Worm (Caenorhabditis elegans) whole organism, L4 larva: ENCODE data around the gene str-231.

ENCODE experiments used
- R02D3.7 ChIP-seq: fragments of 150-350 bp; sonication (generic microtip); optimal IDR thresholded peaks from 3 replicates; lab custom pipeline; 2014; ENCODE audit warnings: missing biosample characterization, missing genetic modification characterization
- Y48G9A.11 ChIP-seq: fragments of 200-800 bp; sonication (Bioruptor generic); IDR thresholded peaks from 2 replicates; pipeline ENCODE4 v1.3.6; 2022; ENCODE audit warnings: missing genetic modification reagents, missing genetic modification characterization, missing compliant biosample characterization
- Y5F2A.4 ChIP-seq: fragments of 200-800 bp; sonication (Bioruptor generic); optimal IDR thresholded peaks from 2 replicates; lab custom pipeline; 2018; ENCODE audit warnings: mild to moderate bottlenecking, missing genetic modification characterization, missing compliant biosample characterization
- ZK546.5 ChIP-seq, 2 experiments: sonication (generic microtip); optimal IDR thresholded peaks; 2 replicates each; lab custom pipeline; 2017; ENCODE audit warnings: missing biosample characterization in 2 of 2, missing genetic modification characterization in 2 of 2
- aly-2 ChIP-seq: sonication (generic microtip); optimal IDR thresholded peaks from 2 replicates; lab custom pipeline; 2018; ENCODE audit warnings: missing biosample characterization, missing genetic modification characterization
- ceh-20 ChIP-seq: fragments of 200-800 bp; sonication (Bioruptor generic); IDR thresholded peaks from 2 replicates; pipeline ENCODE4 v1.3.6; 2022; ENCODE audit warnings: missing genetic modification reagents, missing genetic modification characterization, missing compliant biosample characterization
- ceh-28 ChIP-seq: fragments of 150-350 bp; optimal IDR thresholded peaks from 2 replicates; lab custom pipeline; 2014; ENCODE audit warnings: missing biosample characterization, missing genetic modification reagents, missing genetic modification characterization
- ceh-32 ChIP-seq: sonication (generic microtip); optimal IDR thresholded peaks from 2 replicates; lab custom pipeline; 2016; ENCODE audit warnings: mild to moderate bottlenecking, missing genetic modification characterization, missing compliant biosample characterization; ENCODE audit not compliant: poor library complexity
- ceh-62 ChIP-seq: sonication (generic microtip); optimal IDR thresholded peaks from 2 replicates; lab custom pipeline; 2017; ENCODE audit warnings: missing biosample characterization, missing genetic modification characterization
- daf-16 ChIP-seq, 3 experiments: sonication (generic microtip); optimal IDR thresholded peaks; 2 replicates each; lab custom pipeline; 2016 to 2017; ENCODE audit warnings: missing genetic modification characterization in 3 of 3, missing genetic modification reagents in 3 of 3, mild to moderate bottlenecking in 2 of 3, missing compliant biosample characterization in 2 of 3, missing biosample characterization in 1 of 3, moderate library complexity in 1 of 3
- dmd-9 ChIP-seq: fragments of 200-800 bp; sonication (Bioruptor generic); IDR thresholded peaks from 2 replicates; pipeline ENCODE4 v1.3.6; 2022; ENCODE audit warnings: missing genetic modification reagents, missing genetic modification characterization, missing compliant biosample characterization
- dpl-1 ChIP-seq: fragments of 150-350 bp; optimal IDR thresholded peaks from 2 replicates; lab custom pipeline; 2014; ENCODE audit warnings: missing biosample characterization, missing genetic modification reagents, missing genetic modification characterization
- dve-1 ChIP-seq: sonication (generic microtip); optimal IDR thresholded peaks from 2 replicates; lab custom pipeline; 2017; ENCODE audit warnings: antibody characterized with exemption, mild to moderate bottlenecking, missing genetic modification characterization, missing compliant biosample characterization; ENCODE audit not compliant: insufficient read depth
- egl-27 ChIP-seq: sonication (generic microtip); optimal IDR thresholded peaks from 3 replicates; lab custom pipeline; 2017; ENCODE audit warnings: missing biosample characterization, missing genetic modification reagents, missing genetic modification characterization
- egl-43 ChIP-seq: fragments of 200-800 bp; sonication (Bioruptor generic); IDR thresholded peaks from 2 replicates; pipeline ENCODE4 v1.3.6; 2022; ENCODE audit warnings: missing genetic modification reagents, missing genetic modification characterization, missing compliant biosample characterization
- fkh-10 ChIP-seq: fragments of 150-350 bp; optimal IDR thresholded peaks from 2 replicates; lab custom pipeline; 2014; ENCODE audit warnings: missing biosample characterization, missing genetic modification reagents, missing genetic modification characterization
- fos-1 ChIP-seq: fragments of 150-350 bp; optimal IDR thresholded peaks from 2 replicates; lab custom pipeline; 2014; ENCODE audit warnings: missing biosample characterization, missing genetic modification characterization
- hif-1 ChIP-seq, 2 experiments: sonication (generic microtip); optimal IDR thresholded peaks; 2 replicates each; lab custom pipeline; 2016 to 2017; ENCODE audit warnings: missing compliant biosample characterization in 2 of 2, missing genetic modification characterization in 2 of 2, missing genetic modification reagents in 2 of 2, missing genotype in 2 of 2, mild to moderate bottlenecking in 1 of 2
- jun-1 ChIP-seq: fragments of 150-350 bp; optimal IDR thresholded peaks from 2 replicates; lab custom pipeline; 2014; ENCODE audit warnings: missing biosample characterization, missing genetic modification reagents, missing genetic modification characterization
- lin-39 ChIP-seq: fragments of 150-350 bp; optimal IDR thresholded peaks from 2 replicates; lab custom pipeline; 2014; ENCODE audit warnings: missing biosample characterization, missing genetic modification reagents, missing genetic modification characterization
- lir-3 ChIP-seq: sonication (generic microtip); optimal IDR thresholded peaks from 2 replicates; lab custom pipeline; 2016; ENCODE audit warnings: mild to moderate bottlenecking, missing genetic modification characterization, missing compliant biosample characterization
- mdl-1 ChIP-seq, 2 experiments: fragments of 150-350 bp in 1 of 2; sonication (generic microtip) in 1 of 2; optimal IDR thresholded peaks; 2 replicates each; lab custom pipeline; 2014 to 2017; ENCODE audit warnings: missing biosample characterization in 2 of 2, missing genetic modification characterization in 2 of 2
- nhr-111 ChIP-seq: fragments of 200-800 bp; sonication (Bioruptor generic); optimal IDR thresholded peaks from 2 replicates; lab custom pipeline; 2018; ENCODE audit warnings: mild to moderate bottlenecking, missing genetic modification characterization, missing compliant biosample characterization
- pha-4 ChIP-seq, 2 experiments: fragments of 150-350 bp in 1 of 2; fragments of 200-800 bp in 1 of 2; sonication (Bioruptor generic) in 1 of 2; IDR thresholded peaks in 1 of 2; optimal IDR thresholded peaks in 1 of 2; 2 replicates each; pipeline versions ENCODE4 v1.3.6 to Lab custom; 2014 to 2022; ENCODE audit warnings: missing genetic modification characterization in 2 of 2, missing genetic modification reagents in 2 of 2, missing biosample characterization in 1 of 2, missing compliant biosample characterization in 1 of 2
- php-3 ChIP-seq: fragments of 200-800 bp; sonication (Bioruptor generic); IDR thresholded peaks from 2 replicates; pipeline ENCODE4 v1.3.6; 2022; ENCODE audit warnings: missing genetic modification reagents, missing genetic modification characterization, missing compliant biosample characterization
- saeg-2 ChIP-seq: fragments of 200-800 bp; sonication (Bioruptor generic); IDR thresholded peaks from 2 replicates; pipeline ENCODE4 v1.3.6; 2022; ENCODE audit warnings: missing genetic modification reagents, missing genetic modification characterization, missing compliant biosample characterization
- set-16 ChIP-seq: fragments of 200-800 bp; sonication (Bioruptor generic); IDR thresholded peaks from 2 replicates; pipeline ENCODE4 v1.3.6; 2022; ENCODE audit warnings: missing genetic modification reagents, missing genetic modification characterization, missing compliant biosample characterization
- snpc-1.2 ChIP-seq: fragments of 200-800 bp; sonication (Bioruptor generic); IDR thresholded peaks from 2 replicates; pipeline ENCODE4 v1.3.6; 2022; ENCODE audit warnings: missing genetic modification reagents, missing genetic modification characterization, missing compliant biosample characterization
- tra-1 ChIP-seq: fragments of 200-800 bp; sonication (Bioruptor generic); IDR thresholded peaks from 2 replicates; pipeline ENCODE4 v1.3.6; 2022; ENCODE audit warnings: missing genetic modification reagents, missing genetic modification characterization, missing compliant biosample characterization
- unc-62 ChIP-seq, 3 experiments: fragments of 150-350 bp in 1 of 3; sonication (generic microtip); optimal IDR thresholded peaks in 2 of 3; peaks in 1 of 3; 1 replicate in 1 of 3; 2 replicates in 2 of 3; lab custom pipeline; 2014 to 2017; ENCODE audit warnings: missing biosample characterization in 3 of 3, missing genetic modification characterization in 3 of 3, missing genetic modification reagents in 3 of 3, missing genotype in 1 of 3
- vab-7 ChIP-seq: fragments of 200-800 bp; sonication (Bioruptor generic); IDR thresholded peaks from 2 replicates; pipeline ENCODE4 v1.3.6; 2022; ENCODE audit warnings: missing genetic modification reagents, missing genetic modification characterization, missing compliant biosample characterization
- zfp-3 ChIP-seq: fragments of 200-800 bp; sonication (Bioruptor generic); conservative IDR thresholded peaks from 2 replicates; pipeline ENCODE4 v1.3.6; 2022; ENCODE audit warnings: missing genetic modification reagents, missing genetic modification characterization, missing compliant biosample characterization
- zip-11 ChIP-seq: fragments of 200-800 bp; sonication (Bioruptor generic); IDR thresholded peaks from 2 replicates; pipeline ENCODE4 v1.3.6; 2022; ENCODE audit warnings: missing genetic modification characterization, missing compliant biosample characterization
- ztf-7 ChIP-seq: fragments of 150-350 bp; optimal IDR thresholded peaks from 2 replicates; lab custom pipeline; 2014; ENCODE audit warnings: missing biosample characterization, missing genetic modification characterization

The str-231 gene

ce11 chrV:15972484-15972883, 34.9 kb downstream of the str-231 start, which contains the start of gene sru-23:
TSS of gene sru-23 (minus strand) at chrV:15972584.
- TF ChIP-seq pha-4 (GFP tag; IDR thresholded peaks at IDR 0.05; lab: Robert Waterston, UW): no peak
- TF ChIP-seq pha-4 (tag; optimal IDR thresholded peaks at IDR 0.05; lab: Kevin White, UChicago): no peak
- no peak for TF ChIP-seq ceh-20
- no peak for TF ChIP-seq snpc-1.2
- no peak for TF ChIP-seq hif-1 (tag; optimal IDR thresholded peaks at IDR 0.05; lab: Kevin White, UChicago)
- TF ChIP-seq jun-1 (tag; lab: Kevin White, UChicago): no peak
- no peak for TF ChIP-seq lin-39 (tag; lab: Kevin White, UChicago)
- TF ChIP-seq zip-11 (GFP tag; lab: Robert Waterston, UW): no peak
- no peak for TF ChIP-seq ceh-28 (tag; lab: Kevin White, UChicago)
- TF ChIP-seq ceh-32 (tag; lab: Kevin White, UChicago): no peak
- TF ChIP-seq ztf-7 (tag; lab: Kevin White, UChicago): no peak
- TF ChIP-seq dpl-1 (GFP tag; lab: Kevin White, UChicago): no peak
- no peak for TF ChIP-seq fos-1
- no peak for TF ChIP-seq unc-62 (GFP tag; optimal IDR thresholded peaks at IDR 0.05 in 1 of 2; lab: Kevin White, UChicago)
- no peak for TF ChIP-seq unc-62 (tag; optimal IDR thresholded peaks at IDR 0.05; lab: Kevin White, UChicago)
- no peak for TF ChIP-seq vab-7 (GFP tag; lab: Robert Waterston, UW)
- no peak for TF ChIP-seq daf-16 (GFP tag; optimal IDR thresholded peaks at IDR 0.05; lab: Kevin White, UChicago)
- TF ChIP-seq daf-16 (tag; optimal IDR thresholded peaks at IDR 0.05; lab: Kevin White, UChicago): no peak
- no peak for TF ChIP-seq zfp-3
- no peak for TF ChIP-seq egl-43 (GFP tag; lab: Robert Waterston, UW)
- no peak for TF ChIP-seq aly-2

DNA sequence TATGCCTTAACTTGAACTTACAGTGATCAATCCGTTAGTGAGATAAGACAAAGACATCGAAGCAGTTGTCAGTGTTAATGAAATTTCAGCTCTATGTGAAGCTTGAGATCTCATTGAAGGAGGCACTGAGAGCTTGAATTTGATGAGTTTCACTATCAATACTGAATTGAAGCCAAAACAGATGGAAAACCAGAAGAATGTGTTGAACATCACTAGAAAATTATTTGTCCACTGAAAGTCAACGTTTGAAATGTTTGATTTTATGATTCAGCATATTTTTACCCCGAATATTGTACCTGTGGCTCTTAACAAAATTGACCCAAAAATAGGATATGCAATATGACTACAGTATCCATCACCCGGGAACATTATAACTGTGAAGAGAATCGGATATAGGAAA, 36.6 kb downstream of the str-231 start:
- TF ChIP-seq unc-62 (GFP tag; optimal IDR thresholded peaks at IDR 0.05 in 1 of 2; lab: Kevin White, UChicago): peak in 1 of 2 experiments; percentile 97
- TF ChIP-seq unc-62 (tag; optimal IDR thresholded peaks at IDR 0.05; lab: Kevin White, UChicago): no peak
- TF ChIP-seq dve-1 (tag; lab: Kevin White, UChicago): no peak

DNA sequence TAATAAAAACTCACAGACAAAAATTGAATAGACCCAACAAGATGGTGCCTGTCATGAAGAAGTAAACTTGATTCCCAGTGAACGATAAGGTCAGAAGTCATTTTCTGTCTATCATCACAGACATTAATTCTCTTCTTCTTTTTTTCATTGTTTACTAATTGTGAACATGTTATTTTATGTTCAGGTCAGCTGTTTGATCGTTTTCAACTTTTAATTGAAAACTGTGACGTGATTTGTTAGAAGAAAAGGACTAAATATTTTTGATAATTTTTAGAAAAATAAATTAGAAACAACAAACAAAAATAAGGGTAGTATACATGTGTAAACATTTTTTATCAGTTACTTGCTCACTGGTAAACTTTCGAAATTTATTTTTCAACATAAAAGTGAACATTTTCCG, 37.8 kb downstream of the str-231 start, which contains the start of gene F36G9.7:
F36G9.7 (minus strand) TSS at position 101 of the 400 bp plus-strand sequence.
- TF ChIP-seq Y5F2A.4: no peak
- no peak for TF ChIP-seq R02D3.7
- no peak for TF ChIP-seq dpl-1 (GFP tag; lab: Kevin White, UChicago)
- TF ChIP-seq lir-3 (tag; lab: Kevin White, UChicago): no peak
- TF ChIP-seq tra-1 (GFP tag; lab: Robert Waterston, UW): no peak
- TF ChIP-seq Y48G9A.11 (GFP tag; lab: Robert Waterston, UW): no peak
- no peak for TF ChIP-seq nhr-111 (GFP tag; lab: Kevin White, UChicago)
- TF ChIP-seq ceh-32 (tag; lab: Kevin White, UChicago): no peak
- TF ChIP-seq egl-27 (tag; lab: Kevin White, UChicago): no peak
- no peak for TF ChIP-seq ceh-62 (tag; lab: Kevin White, UChicago)
- TF ChIP-seq egl-43 (GFP tag; lab: Robert Waterston, UW): no peak
- TF ChIP-seq fkh-10 (GFP tag; lab: Kevin White, UChicago): no peak
- TF ChIP-seq mdl-1 (tag; optimal IDR thresholded peaks at IDR 0.05; lab: Kevin White, UChicago): no peak
- no peak for TF ChIP-seq ZK546.5 (tag; optimal IDR thresholded peaks at IDR 0.05; lab: Kevin White, UChicago)
- TF ChIP-seq jun-1 (tag; lab: Kevin White, UChicago): no peak
- no peak for TF ChIP-seq fos-1
- no peak for TF ChIP-seq saeg-2 (GFP tag; lab: Robert Waterston, UW)
- no peak for TF ChIP-seq php-3 (GFP tag; lab: Robert Waterston, UW)
- no peak for TF ChIP-seq set-16 (GFP tag; lab: Robert Waterston, UW)
- no peak for TF ChIP-seq dmd-9
